Worm (Caenorhabditis elegans): ENCODE results near the gene sre-2.

ce11 chrII:8074058-8074457, 27.9 kb downstream of the sre-2 start:
- TF ChIP-seq cog-1 (tag; optimal IDR thresholded peaks at IDR 0.05) (no peak), flt-1 (GFP tag; IDR thresholded peaks at IDR 0.05) (no peak)
